Worm (Caenorhabditis elegans) whole organism, L4 larva: ENCODE measurements around the gene smrd-1.

Experiments
- F10B5.3 ChIP-seq: sonication (generic microtip); optimal IDR thresholded peaks from 2 replicates; lab custom pipeline; 2016; ENCODE audit warnings: mild to moderate bottlenecking, missing genetic modification characterization, missing compliant biosample characterization
- Y105C5A.15 ChIP-seq: fragments of 200-800 bp; sonication (Bioruptor generic); IDR thresholded peaks from 2 replicates; pipeline ENCODE4 v1.3.6; 2022; ENCODE audit warnings: missing genetic modification characterization, missing compliant biosample characterization
- aha-1 ChIP-seq: fragments of 150-350 bp; peaks from one replicate; lab custom pipeline; 2014; ENCODE audit warnings: missing biosample characterization, missing genetic modification characterization
- egl-27 ChIP-seq: sonication (generic microtip); optimal IDR thresholded peaks from 3 replicates; lab custom pipeline; 2017; ENCODE audit warnings: missing biosample characterization, missing genetic modification reagents, missing genetic modification characterization
- fos-1 ChIP-seq: fragments of 150-350 bp; optimal IDR thresholded peaks from 2 replicates; lab custom pipeline; 2014; ENCODE audit warnings: missing biosample characterization, missing genetic modification characterization
- lin-39 ChIP-seq: fragments of 150-350 bp; optimal IDR thresholded peaks from 2 replicates; lab custom pipeline; 2014; ENCODE audit warnings: missing biosample characterization, missing genetic modification reagents, missing genetic modification characterization
- nhr-237 ChIP-seq: sonication (generic microtip); optimal IDR thresholded peaks from 2 replicates; lab custom pipeline; 2017; ENCODE audit warnings: missing biosample characterization, missing genetic modification characterization
- nhr-77 ChIP-seq: fragments of 150-350 bp; optimal IDR thresholded peaks from 2 replicates; lab custom pipeline; 2014; ENCODE audit warnings: missing biosample characterization, missing genetic modification characterization
- php-3 ChIP-seq: fragments of 200-800 bp; sonication (Bioruptor generic); IDR thresholded peaks from 2 replicates; pipeline ENCODE4 v1.3.6; 2022; ENCODE audit warnings: missing genetic modification reagents, missing genetic modification characterization, missing compliant biosample characterization
- zag-1 ChIP-seq: fragments of 150-350 bp; optimal IDR thresholded peaks from 2 replicates; lab custom pipeline; 2014; ENCODE audit warnings: missing biosample characterization, missing genetic modification characterization

- TF ChIP-seq lin-39 (tag; lab: Kevin White, UChicago) (no peak), php-3 (GFP tag; lab: Robert Waterston, UW) (no peak), nhr-77 (tag; lab: Kevin White, UChicago) (no peak), fos-1 (tag; lab: Kevin White, UChicago) (no peak), Y105C5A.15 (GFP tag; lab: Robert Waterston, UW) (no peak), F10B5.3 (tag; lab: Kevin White, UChicago) (no peak), nhr-237 (no peak), zag-1 (tag; lab: Kevin White, UChicago) (no peak), aha-1 (tag; lab: Kevin White, UChicago) (no peak), egl-27 (tag; lab: Kevin White, UChicago) (no peak)
These were observed 49.3 kb downstream of the smrd-1 start, which contains the start of gene C38H2.3 for ce11 chrIII:10386476-10386875.
